Fruit fly (Drosophila melanogaster) whole organism, embryonic: ENCODE data around the gene Herc4.

ENCODE experiments used
- Adf1 ChIP-seq: fragments of 200-800 bp; sonication (Bioruptor generic); IDR thresholded peaks from 2 replicates; pipeline ENCODE4 v1.3.6; 2022; ENCODE audit warnings: missing biosample characterization, missing genetic modification characterization
- CG11247 ChIP-seq: fragments of 200-800 bp; sonication (Bioruptor generic); IDR thresholded peaks from 2 replicates; pipeline ENCODE4 v1.3.6; 2022; ENCODE audit warnings: missing biosample characterization, missing genetic modification characterization
- CG11456 ChIP-seq: fragments of 200-800 bp; sonication (Bioruptor generic); IDR thresholded peaks from 3 replicates; pipeline ENCODE4 v1.3.6; 2022; ENCODE audit warnings: missing biosample characterization, missing genetic modification characterization
- CG12391 ChIP-seq: fragments of 200-800 bp; sonication (Bioruptor generic); optimal IDR thresholded peaks from 3 replicates; lab custom pipeline; 2018; ENCODE audit warnings: missing biosample characterization, mild to moderate bottlenecking, missing genetic modification characterization, moderate library complexity
- CG12744 ChIP-seq: fragments of 200-800 bp; sonication (Bioruptor generic); optimal IDR thresholded peaks from 2 replicates; lab custom pipeline; 2016; ENCODE audit warnings: missing biosample characterization, missing genetic modification characterization
- CG13894 ChIP-seq: fragments of 200-800 bp; sonication (Bioruptor generic); optimal IDR thresholded peaks from 3 replicates; lab custom pipeline; 2018; ENCODE audit warnings: missing biosample characterization, mild to moderate bottlenecking, missing genetic modification characterization, moderate library complexity
- CG15269 ChIP-seq: fragments of 200-800 bp; sonication (Bioruptor generic); optimal IDR thresholded peaks from 2 replicates; lab custom pipeline; 2018; ENCODE audit warnings: missing biosample characterization, mild to moderate bottlenecking, missing genetic modification characterization, moderate library complexity
- CG18599 ChIP-seq: fragments of 200-800 bp; sonication (Bioruptor generic); optimal IDR thresholded peaks from 3 replicates; lab custom pipeline; 2017; ENCODE audit warnings: missing biosample characterization, missing genetic modification characterization, mild to moderate bottlenecking, moderate library complexity, missing genetic modification reagents
- CG3065 ChIP-seq: fragments of 200-800 bp; sonication (Bioruptor generic); optimal IDR thresholded peaks from 2 replicates; lab custom pipeline; 2016; ENCODE audit warnings: missing biosample characterization, missing genetic modification characterization
- CG5245 ChIP-seq: fragments of 200-800 bp; sonication (Bioruptor generic); optimal IDR thresholded peaks from 3 replicates; lab custom pipeline; 2016; ENCODE audit warnings: missing biosample characterization, missing genetic modification characterization
- CG7839 ChIP-seq: fragments of 200-800 bp; sonication (Bioruptor generic); optimal IDR thresholded peaks from 3 replicates; lab custom pipeline; 2018; ENCODE audit warnings: missing biosample characterization, mild to moderate bottlenecking, missing genetic modification characterization, moderate library complexity
- CG7963 ChIP-seq: fragments of 200-800 bp; sonication (Bioruptor generic); IDR thresholded peaks from 3 replicates; pipeline ENCODE4 v1.3.6; 2022; ENCODE audit warnings: missing biosample characterization, missing genetic modification characterization; ENCODE audit not compliant: partially characterized antibody
- CG8765 ChIP-seq: fragments of 200-800 bp; sonication (Bioruptor generic); IDR thresholded peaks from 2 replicates; pipeline ENCODE4 v1.3.6; 2022; ENCODE audit warnings: missing biosample characterization, missing genetic modification characterization
- Dfd ChIP-seq, 2 experiments: fragments of >200 bp; optimal IDR thresholded peaks; 2 replicates each; lab custom pipeline; 2017; ENCODE audit warnings: missing biosample characterization in 2 of 2, missing genetic modification characterization in 2 of 2
- Dp ChIP-seq: fragments of 200-800 bp; sonication (Bioruptor generic); optimal IDR thresholded peaks from 2 replicates; lab custom pipeline; 2018; ENCODE audit warnings: missing biosample characterization, mild to moderate bottlenecking, missing genetic modification characterization, moderate library complexity
- Fer1 ChIP-seq: fragments of 200-800 bp; sonication (Bioruptor generic); optimal IDR thresholded peaks from 2 replicates; lab custom pipeline; 2017; ENCODE audit warnings: missing biosample characterization, mild to moderate bottlenecking, missing genetic modification characterization
- H15 ChIP-seq: fragments of 200-800 bp; sonication (Bioruptor generic); IDR thresholded peaks from 3 replicates; pipeline ENCODE4 v1.3.6; 2022; ENCODE audit warnings: missing biosample characterization, missing genetic modification characterization
- H2.0 ChIP-seq: fragments of 200-800 bp; sonication (Bioruptor generic); IDR thresholded peaks from 2 replicates; pipeline ENCODE4 v1.3.6; 2022; ENCODE audit warnings: missing biosample characterization, missing genetic modification characterization
- HLH4C ChIP-seq: fragments of 200-800 bp; sonication (Bioruptor generic); IDR thresholded peaks from 3 replicates; pipeline ENCODE4 v1.3.6; 2022; ENCODE audit warnings: missing biosample characterization, missing genetic modification characterization; ENCODE audit not compliant: partially characterized antibody
- HLHmδ ChIP-seq: fragments of 200-800 bp; sonication (Bioruptor generic); optimal IDR thresholded peaks from 2 replicates; lab custom pipeline; 2018; ENCODE audit warnings: missing biosample characterization, mild to moderate bottlenecking, missing genetic modification characterization, moderate library complexity
- Hand ChIP-seq: fragments of 200-800 bp; sonication (Bioruptor generic); optimal IDR thresholded peaks from 2 replicates; lab custom pipeline; 2017; ENCODE audit warnings: mild to moderate bottlenecking, missing biosample characterization, missing genetic modification reagents, missing genetic modification characterization
- Hey ChIP-seq: fragments of 200-800 bp; sonication (Bioruptor generic); optimal IDR thresholded peaks from 3 replicates; lab custom pipeline; 2018; ENCODE audit warnings: missing biosample characterization, mild to moderate bottlenecking, missing genetic modification characterization
- Hr78 ChIP-seq, 2 experiments: fragments of 200-800 bp in 1 of 2; fragments of >200 bp in 1 of 2; sonication (Bioruptor generic) in 1 of 2; optimal IDR thresholded peaks; 2 replicates each; lab custom pipeline; 2017 to 2019; ENCODE audit warnings: missing biosample characterization in 2 of 2, missing genetic modification characterization in 2 of 2, mild to moderate bottlenecking in 1 of 2, moderate library complexity in 1 of 2
- Jarid2 ChIP-seq: fragments of 200-800 bp; sonication (Bioruptor generic); optimal IDR thresholded peaks from 3 replicates; lab custom pipeline; 2017; ENCODE audit warnings: mild to moderate bottlenecking, missing biosample characterization, missing genetic modification reagents, missing genetic modification characterization
- MBD-R2 ChIP-seq: fragments of 200-800 bp; sonication (Bioruptor generic); IDR thresholded peaks from 2 replicates; pipeline ENCODE4 v1.3.6; 2022; ENCODE audit warnings: missing biosample characterization, missing genetic modification characterization
- NC2α ChIP-seq: fragments of 200-800 bp; sonication (Bioruptor generic); optimal IDR thresholded peaks from 2 replicates; lab custom pipeline; 2016; ENCODE audit warnings: missing biosample characterization, missing genetic modification characterization
- Scr ChIP-seq: fragments of 200-800 bp; sonication (Bioruptor generic); IDR thresholded peaks from 2 replicates; pipeline ENCODE4 v1.3.6; 2022; ENCODE audit warnings: missing biosample characterization, missing genetic modification characterization; ENCODE audit not compliant: partially characterized antibody
- Xbp1 ChIP-seq: fragments of 200-800 bp; sonication (Bioruptor generic); optimal IDR thresholded peaks from 3 replicates; lab custom pipeline; 2016; ENCODE audit warnings: missing biosample characterization, mild to moderate bottlenecking, missing genetic modification characterization
- ac ChIP-seq: fragments of 200-800 bp; sonication (Bioruptor generic); optimal IDR thresholded peaks from 3 replicates; lab custom pipeline; 2017; ENCODE audit warnings: missing biosample characterization, mild to moderate bottlenecking, missing genetic modification characterization
- amos ChIP-seq: fragments of 200-800 bp; sonication (Bioruptor generic); IDR thresholded peaks from 2 replicates; pipeline ENCODE4 v1.3.6; 2022; ENCODE audit warnings: missing biosample characterization, missing genetic modification characterization; ENCODE audit not compliant: partially characterized antibody
- chinmo ChIP-seq: fragments of 200-800 bp; sonication (Bioruptor generic); IDR thresholded peaks from 4 replicates; pipeline ENCODE4 v1.3.6; 2022; ENCODE audit warnings: missing biosample characterization, missing genetic modification characterization; ENCODE audit not compliant: partially characterized antibody
- ci ChIP-seq: fragments of 200-800 bp; sonication (Bioruptor generic); IDR thresholded peaks from 3 replicates; pipeline ENCODE4 v1.3.6; 2022; ENCODE audit warnings: missing biosample characterization, missing genetic modification characterization
- dysf ChIP-seq: fragments of 200-800 bp; sonication (Bioruptor generic); IDR thresholded peaks from 3 replicates; pipeline ENCODE4 v1.3.6; 2022; ENCODE audit warnings: missing biosample characterization, missing genetic modification characterization
- ems ChIP-seq: fragments of 200-800 bp; sonication (Bioruptor generic); optimal IDR thresholded peaks from 3 replicates; lab custom pipeline; 2016; ENCODE audit warnings: missing biosample characterization, missing genetic modification characterization
- grn ChIP-seq: fragments of 200-800 bp; sonication (Bioruptor generic); optimal IDR thresholded peaks from 3 replicates; lab custom pipeline; 2017; ENCODE audit warnings: missing biosample characterization, missing genetic modification characterization
- gsb-n ChIP-seq: fragments of 200-800 bp; sonication (Bioruptor generic); optimal IDR thresholded peaks from 3 replicates; lab custom pipeline; 2018; ENCODE audit warnings: missing biosample characterization, mild to moderate bottlenecking, missing genetic modification characterization
- insv ChIP-seq, 2 experiments: fragments of 200-800 bp; sonication (Bioruptor generic); optimal IDR thresholded peaks; 3 replicates each; lab custom pipeline; 2016 to 2018; ENCODE audit warnings: missing biosample characterization in 2 of 2, missing genetic modification characterization in 2 of 2
- lov ChIP-seq, 2 experiments: fragments of 200-800 bp in 1 of 2; fragments of >200 bp in 1 of 2; sonication (Bioruptor generic) in 1 of 2; IDR thresholded peaks in 1 of 2; optimal IDR thresholded peaks in 1 of 2; 2 replicates in 1 of 2; 3 replicates in 1 of 2; pipeline versions ENCODE4 v1.3.6 to Lab custom; 2017 to 2022; ENCODE audit warnings: missing biosample characterization in 1 of 2, missing genetic modification characterization in 1 of 2
- nerfin-1 ChIP-seq: fragments of 200-800 bp; sonication (Bioruptor generic); optimal IDR thresholded peaks from 3 replicates; lab custom pipeline; 2019; ENCODE audit warnings: missing biosample characterization, mild to moderate bottlenecking, missing genetic modification characterization, moderate library complexity
- ro ChIP-seq: fragments of 200-800 bp; sonication (Bioruptor generic); IDR thresholded peaks from 2 replicates; pipeline ENCODE4 v1.3.6; 2022; ENCODE audit warnings: missing biosample characterization, missing genetic modification characterization
- row ChIP-seq: fragments of 200-800 bp; sonication (Bioruptor generic); IDR thresholded peaks from 3 replicates; pipeline ENCODE4 v1.3.6; 2022; ENCODE audit warnings: missing biosample characterization, missing genetic modification characterization
- salm ChIP-seq: fragments of 200-800 bp; sonication (Bioruptor generic); optimal IDR thresholded peaks from 2 replicates; lab custom pipeline; 2018; ENCODE audit warnings: missing biosample characterization, mild to moderate bottlenecking, missing genetic modification characterization
- sc ChIP-seq, 3 experiments: fragments of >200 bp in 2 of 3; fragments of 200-800 bp in 1 of 3; sonication (Bioruptor generic) in 1 of 3; optimal IDR thresholded peaks; 2 replicates in 2 of 3; 3 replicates in 1 of 3; lab custom pipeline; 2017; ENCODE audit warnings: mild to moderate bottlenecking in 1 of 3, missing biosample characterization in 1 of 3, missing genetic modification characterization in 1 of 3, missing genetic modification reagents in 1 of 3
- sens ChIP-seq: fragments of 200-800 bp; sonication (Bioruptor generic); peaks from one replicate; lab custom pipeline; 2016; ENCODE audit warnings: missing biosample characterization, missing genetic modification characterization
- sim ChIP-seq: fragments of 200-800 bp; sonication (Bioruptor generic); IDR thresholded peaks from 2 replicates; pipeline ENCODE4 v1.3.6; 2022; ENCODE audit warnings: missing biosample characterization, missing genetic modification characterization
- sna ChIP-seq: fragments of 200-800 bp; sonication (Bioruptor generic); IDR thresholded peaks from 2 replicates; pipeline ENCODE4 v1.3.6; 2022; ENCODE audit warnings: missing biosample characterization, missing genetic modification characterization; ENCODE audit not compliant: partially characterized antibody
- trem ChIP-seq: fragments of 200-800 bp; optimal IDR thresholded peaks from 3 replicates; lab custom pipeline; 2019; ENCODE audit warnings: missing biosample characterization, mild to moderate bottlenecking, missing genetic modification characterization, moderate library complexity
- usp ChIP-seq: fragments of >200 bp; optimal IDR thresholded peaks from 2 replicates; lab custom pipeline; 2017; ENCODE audit warnings: missing biosample characterization, missing genetic modification characterization
- zen2 ChIP-seq: fragments of 200-800 bp; sonication (Bioruptor generic); IDR thresholded peaks from 3 replicates; pipeline ENCODE4 v1.3.6; 2022; ENCODE audit warnings: missing biosample characterization, missing genetic modification characterization; ENCODE audit not compliant: partially characterized antibody

The Herc4 gene

dm6 chr3L:1318241-1318640, 4.7 kb downstream of the Herc4 start, which contains the start of gene Myo61F (continued):
- TF ChIP-seq CG12391 (tag; lab: Kevin White, UChicago) (no peak), trem (peak; percentile 98), ac (GFP tag; lab: Kevin White, UChicago) (no peak), Scr (GFP tag; lab: Robert Waterston, UW) (peak; percentile 54), lov (optimal IDR thresholded peaks at IDR 0.05; lab: Kevin White, UChicago) (no peak), lov (GFP tag; IDR thresholded peaks at IDR 0.05; lab: Robert Waterston, UW) (no peak), ro (GFP tag; lab: Robert Waterston, UW) (no peak), CG15269 (tag; lab: Kevin White, UChicago) (no peak), Dfd (GFP tag; optimal IDR thresholded peaks at IDR 0.05; lab: Kevin White, UChicago) (no peak), Hey (tag; lab: Kevin White, UChicago) (no peak), sim (no peak), insv (GFP tag; optimal IDR thresholded peaks at IDR 0.05; lab: Kevin White, UChicago) (no peak), usp (GFP tag; lab: Kevin White, UChicago) (no peak), salm (tag; lab: Kevin White, UChicago) (no peak), sens (GFP tag; lab: Kevin White, UChicago) (peak; percentile 27), CG13894 (no peak), Jarid2 (GFP tag; lab: Kevin White, UChicago) (peak; percentile 50), HLH4C (peak; percentile 75), Fer1 (peak; percentile 15), CG11456 (GFP tag; lab: Robert Waterston, UW) (no peak), sna (GFP tag; lab: Robert Waterston, UW) (peak; percentile 42; the same call in 1 of the 2 replicates), Hand (GFP tag; lab: Kevin White, UChicago) (no peak), CG12744 (no peak), CG8765 (GFP tag; lab: Robert Waterston, UW) (no peak), H15 (GFP tag; lab: Robert Waterston, UW) (no peak), gsb-n (no peak), chinmo (GFP tag; lab: Robert Waterston, UW) (peak; percentile 51; the same call in 1 of the 4 replicates), Hr78 (GFP tag; optimal IDR thresholded peaks at IDR 0.05; lab: Kevin White, UChicago) (peak in 1 of 2 experiments; percentile 38), Dp (GFP tag; lab: Kevin White, UChicago) (peak; percentile 86), Adf1 (GFP tag; lab: Robert Waterston, UW) (peak; percentile 88), Xbp1 (no peak), row (peak; percentile 16; the same call in 1 of the 3 replicates), CG3065 (GFP tag; lab: Kevin White, UChicago) (no peak), amos (GFP tag; lab: Robert Waterston, UW) (peak; percentile 30; the same call in 1 of the 2 replicates), CG7839 (no peak), H2.0 (GFP tag; lab: Robert Waterston, UW) (no peak), CG18599 (GFP tag; lab: Kevin White, UChicago) (no peak), dysf (GFP tag; lab: Robert Waterston, UW) (0 out of 3 replicates have a peak, but pooled peaks have one; percentile 23), HLHmδ (GFP tag; lab: Kevin White, UChicago) (no peak), grn (GFP tag; lab: Kevin White, UChicago) (no peak), ems (no peak), nerfin-1 (tag; lab: Kevin White, UChicago) (no peak), CG5245 (GFP tag; lab: Kevin White, UChicago) (no peak), sc (optimal IDR thresholded peaks at IDR 0.05; lab: Kevin White, UChicago) (no peak), sc (GFP tag; optimal IDR thresholded peaks at IDR 0.05; lab: Kevin White, UChicago) (no peak), CG7963 (GFP tag; lab: Robert Waterston, UW) (0 out of 3 replicates have a peak, but pooled peaks have one; percentile 61), MBD-R2 (GFP tag; lab: Robert Waterston, UW) (peak; percentile 59), CG11247 (GFP tag; lab: Robert Waterston, UW) (no peak), NC2α (no peak), zen2 (0 out of 3 replicates have a peak, but pooled peaks have one; percentile 7), ci (GFP tag; lab: Robert Waterston, UW) (peak; percentile 34; the same call in 1 of the 3 replicates)
